Worm (Caenorhabditis elegans) whole organism, L1 larva: ENCODE data around the gene str-82.

Experiments used
- aly-2 ChIP-seq: fragments of 150-350 bp; optimal IDR thresholded peaks from 2 replicates; lab custom pipeline; 2014; ENCODE audit warnings: missing biosample characterization, missing genetic modification characterization
- ces-1 ChIP-seq: fragments of 150-350 bp; optimal IDR thresholded peaks from 2 replicates; lab custom pipeline; 2014; ENCODE audit warnings: missing biosample characterization, missing genetic modification reagents, missing genetic modification characterization
- efl-1 ChIP-seq, 4 experiments: fragments of 150-350 bp; optimal IDR thresholded peaks in 3 of 4; peaks in 1 of 4; 1 replicate in 1 of 4; 2 replicates in 3 of 4; lab custom pipeline; 2014; ENCODE audit warnings: missing biosample characterization in 2 of 4, missing genetic modification characterization in 2 of 4, missing genetic modification reagents in 2 of 4
- fkh-10 ChIP-seq: sonication (generic microtip); optimal IDR thresholded peaks from 2 replicates; lab custom pipeline; 2017; ENCODE audit warnings: missing biosample characterization, missing genetic modification reagents, missing genetic modification characterization
- grh-1 ChIP-seq: fragments of 200-800 bp; sonication (Bioruptor generic); IDR thresholded peaks from 2 replicates; pipeline ENCODE4 v1.3.6; 2022; ENCODE audit warnings: missing genetic modification reagents, missing genetic modification characterization, missing compliant biosample characterization
- nhr-12 ChIP-seq: sonication (generic microtip); optimal IDR thresholded peaks from 2 replicates; lab custom pipeline; 2017; ENCODE audit warnings: missing biosample characterization, missing genetic modification characterization
- nhr-237 ChIP-seq: fragments of 150-350 bp; optimal IDR thresholded peaks from 2 replicates; lab custom pipeline; 2014; ENCODE audit warnings: missing biosample characterization, missing genetic modification characterization
- nhr-47 ChIP-seq: sonication (generic microtip); optimal IDR thresholded peaks from 2 replicates; lab custom pipeline; 2016; ENCODE audit warnings: mild to moderate bottlenecking, missing genetic modification characterization, moderate library complexity, missing compliant biosample characterization
- pqm-1 ChIP-seq: sonication (generic microtip); optimal IDR thresholded peaks from 3 replicates; lab custom pipeline; 2017; ENCODE audit warnings: missing biosample characterization, missing genetic modification characterization
- rnt-1 ChIP-seq: sonication (generic microtip); optimal IDR thresholded peaks from 2 replicates; lab custom pipeline; 2016; ENCODE audit warnings: mild to moderate bottlenecking, missing genetic modification characterization, moderate library complexity, missing compliant biosample characterization
- tbx-2 ChIP-seq: sonication (generic microtip); optimal IDR thresholded peaks from 2 replicates; lab custom pipeline; 2016; ENCODE audit warnings: missing genetic modification characterization, missing compliant biosample characterization
- unc-130 ChIP-seq: fragments of 150-350 bp; optimal IDR thresholded peaks from 2 replicates; lab custom pipeline; 2017; ENCODE audit warnings: missing biosample characterization, missing genetic modification characterization, inconsistent platforms
- ztf-11 ChIP-seq, 2 experiments: sonication (generic microtip); optimal IDR thresholded peaks; 2 replicates each; lab custom pipeline; 2016 to 2017; ENCODE audit warnings: missing genetic modification characterization in 2 of 2, missing biosample characterization in 1 of 2, missing compliant biosample characterization in 1 of 2

ce11 chrV:3963715-3964114, 10.7 kb upstream of the str-82 start, which contains the start of gene cyp-34A7:
- no peak for TF ChIP-seq grh-1 (GFP tag; lab: Robert Waterston, UW)
- no peak for TF ChIP-seq tbx-2
- no peak for TF ChIP-seq pqm-1
- TF ChIP-seq rnt-1 = no peak
- TF ChIP-seq nhr-47 (tag; lab: Kevin White, UChicago) = no peak
- TF ChIP-seq unc-130 (tag; lab: Kevin White, UChicago) = no peak
- no peak for TF ChIP-seq aly-2 (tag; lab: Kevin White, UChicago)
- TF ChIP-seq fkh-10 (GFP tag; lab: Kevin White, UChicago) = no peak
- no peak for TF ChIP-seq nhr-237 (tag; lab: Kevin White, UChicago)
- TF ChIP-seq nhr-12 (tag; lab: Kevin White, UChicago) = no peak
- TF ChIP-seq ztf-11 (tag; optimal IDR thresholded peaks at IDR 0.05; lab: Kevin White, UChicago) = no peak
- no peak for TF ChIP-seq ces-1 (GFP tag; lab: Kevin White, UChicago)
- TF ChIP-seq efl-1 (optimal IDR thresholded peaks at IDR 0.05; lab: Kevin White, UChicago) = no peak
- no peak for TF ChIP-seq efl-1 (GFP tag; optimal IDR thresholded peaks at IDR 0.05 in 1 of 2; lab: Kevin White, UChicago)
